Fruit fly (Drosophila melanogaster) ovary, adult (tissue): ENCODE measurements around the gene CG4367.

Experiments used
- CG17801 ChIP-seq: fragments of 200-800 bp; optimal IDR thresholded peaks from 2 replicates; lab custom pipeline; 2019; ENCODE audit warnings: missing biosample characterization, mild to moderate bottlenecking, missing genetic modification characterization, moderate library complexity; ENCODE audit not compliant: partially characterized antibody

CG4367 gene

dm6 chr3R:20260382-20260781 is 44.4 kb downstream of the CG4367 start:
- TF ChIP-seq CG17801 (GFP tag; lab: Kevin White, UChicago): no peak

- no peak for TF ChIP-seq CG17801 (GFP tag; lab: Kevin White, UChicago)
Observed at dm6 chr3R:20259440-20260170, 45.2 kb downstream of the CG4367 start.

dm6 chr3R:20258799-20259405 is 45.9 kb downstream of the CG4367 start:
- no peak for TF ChIP-seq CG17801 (GFP tag; lab: Kevin White, UChicago)

dm6 chr3R:20257937-20258334 is 46.8 kb downstream of the CG4367 start:
- TF ChIP-seq CG17801 (GFP tag; lab: Kevin White, UChicago): no peak

dm6 chr3R:20257180-20257936 is 47.4 kb downstream of the CG4367 start:
- TF ChIP-seq CG17801 (GFP tag; lab: Kevin White, UChicago): no peak

- TF ChIP-seq CG17801 (GFP tag; lab: Kevin White, UChicago): no peak
Observed at dm6 chr3R:20256278-20256979, 48.3 kb downstream of the CG4367 start.

- TF ChIP-seq CG17801 (GFP tag; lab: Kevin White, UChicago): no peak
Observed at dm6 chr3R:20254231-20255126, 50.3 kb downstream of the CG4367 start.
